Fruit fly (Drosophila melanogaster): ENCODE data around the gene CG5245.
A peak's percentile ranks its signal among the peaks of the same experiment; 100 is the strongest.

The CG5245 gene

DNA sequence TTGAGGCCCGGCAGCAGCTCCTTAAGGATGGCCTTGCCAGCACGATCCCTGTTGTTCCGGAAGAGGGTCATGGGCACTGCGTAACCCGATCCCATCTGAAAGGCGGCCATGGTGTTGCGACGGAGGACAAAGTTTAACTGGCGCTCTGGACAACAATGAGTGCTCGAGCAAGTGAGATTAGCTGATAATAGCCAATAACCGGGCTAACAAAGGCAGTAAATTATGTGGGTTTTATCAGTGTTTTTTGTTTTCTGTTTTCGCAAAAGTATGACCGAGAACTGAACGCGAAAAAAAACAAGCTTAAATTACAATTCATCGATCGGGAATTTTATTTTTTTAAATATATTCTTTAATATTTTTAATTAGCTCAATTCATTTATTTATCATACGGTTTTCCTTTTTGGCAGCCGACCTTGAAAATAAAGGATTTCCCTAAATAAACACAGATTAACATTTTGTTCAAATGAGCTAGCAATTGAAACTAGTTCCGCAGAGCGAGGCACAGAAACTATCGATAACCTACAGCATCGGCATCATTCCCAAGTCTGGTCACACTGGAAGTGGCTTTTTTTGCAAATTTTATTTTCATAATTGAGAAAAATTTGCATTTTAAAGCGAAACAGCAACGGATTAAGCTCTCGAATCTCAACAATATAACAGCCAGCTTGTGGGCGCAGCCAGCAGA, 15.9 kb upstream of the CG5245 start, which contains the start of the genes Dip-C and pps (continued):
- TF ChIP-seq eve (GFP tag; optimal IDR thresholded peaks at IDR 0.05) (no peak), Ravus (GFP tag; IDR thresholded peaks at IDR 0.05) (no peak), Eip74EF (GFP tag; optimal IDR thresholded peaks at IDR 0.05) (no peak), CG7271 (tag; optimal IDR thresholded peaks at IDR 0.05) (no peak), CG11560 (tag; IDR thresholded peaks at IDR 0.05) (no peak), CG18476 (GFP tag; optimal IDR thresholded peaks at IDR 0.05) (no peak), CG12299 (tag; optimal IDR thresholded peaks at IDR 0.05) (no peak), CG9817 (tag; optimal IDR thresholded peaks at IDR 0.05) (no peak), Doc3 (GFP tag; IDR thresholded peaks at IDR 0.05; ENCODE audit: partially characterized antibody) (peak; percentile 65; the same call in 2 of the 3 replicates), NK7.1 (GFP tag; optimal IDR thresholded peaks at IDR 0.05) (no peak), CG8359 (GFP tag; optimal IDR thresholded peaks at IDR 0.05; ENCODE audit: borderline replicate concordance) (no peak), CG13624 (GFP tag; optimal IDR thresholded peaks at IDR 0.05) (no peak)

DNA sequence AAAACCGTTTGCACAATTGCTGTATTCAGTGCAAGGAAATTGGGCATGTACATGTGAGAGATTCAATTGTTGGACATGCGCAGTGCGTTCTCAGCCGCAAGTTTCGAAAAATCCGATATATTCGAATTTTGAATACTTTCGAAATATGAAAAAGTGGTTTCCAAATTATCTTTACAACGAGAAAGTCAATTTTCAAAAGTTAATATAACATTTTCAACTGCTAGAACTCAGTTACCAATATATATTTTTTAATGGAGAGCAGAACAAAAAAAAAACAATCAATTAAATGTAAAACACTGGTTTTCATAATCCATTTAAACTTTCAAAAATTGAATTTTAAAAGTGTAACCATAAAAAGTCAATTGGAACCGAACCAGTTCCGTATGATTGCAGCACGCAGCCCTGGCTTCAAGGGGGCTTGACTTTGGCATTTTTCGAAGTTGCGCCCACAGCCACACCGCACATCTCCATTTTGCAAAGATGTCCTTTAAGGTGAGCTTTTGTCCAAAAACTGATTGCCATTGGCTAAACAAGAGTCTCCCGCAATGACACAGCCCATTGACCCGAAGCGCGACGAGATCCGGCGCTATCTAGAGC, 6.9 kb upstream of the CG5245 start, which contains the start of the genes Scgbeta and CG17202:
Gene Scgbeta, minus strand, starts transcription at position 51 of the 597 bp plus-strand sequence.
Gene CG17202, plus strand, starts transcription at position 390 of the 597 bp plus-strand sequence.
- peak; percentile 59 for TF ChIP-seq YL-1 (GFP tag; optimal IDR thresholded peaks at IDR 0.05)
- peak; percentile 72 for TF ChIP-seq E2f2 (GFP tag; IDR thresholded peaks at IDR 0.05)
- TF ChIP-seq HmgZ (tag; optimal IDR thresholded peaks at IDR 0.05): peak; percentile 62
- peak; percentile 96 for TF ChIP-seq CG7928 (GFP tag; optimal IDR thresholded peaks at IDR 0.05)
- peak; percentile 93 for TF ChIP-seq phol (tag; optimal IDR thresholded peaks at IDR 0.05)
- peak; percentile 92 for TF ChIP-seq gfzf (GFP tag; optimal IDR thresholded peaks at IDR 0.05)
- peak; percentile 41 for TF ChIP-seq stwl (tag; optimal IDR thresholded peaks at IDR 0.05)
- peak; percentile 21 for TF ChIP-seq CHES-1-like (GFP tag; optimal IDR thresholded peaks at IDR 0.05)
- TF ChIP-seq ewg (GFP tag; optimal IDR thresholded peaks at IDR 0.05): peak; percentile 92
- 0 out of 2 replicates have a peak, but pooled peaks have one; percentile 5 for TF ChIP-seq Ada2b (GFP tag; IDR thresholded peaks at IDR 0.05)
- no peak for TF ChIP-seq mirr (GFP tag; optimal IDR thresholded peaks at IDR 0.05)
- TF ChIP-seq hth (optimal IDR thresholded peaks at IDR 0.05): no peak
- peak; percentile 17 for TF ChIP-seq Hsf (GFP tag; optimal IDR thresholded peaks at IDR 0.05)
- peak; percentile 78 for TF ChIP-seq pzg (GFP tag; optimal IDR thresholded peaks at IDR 0.05)
- peak; percentile 75 for TF ChIP-seq MESR4 (GFP tag; optimal IDR thresholded peaks at IDR 0.05)
- TF ChIP-seq Sry-δ (GFP tag; optimal IDR thresholded peaks at IDR 0.05): peak; percentile 43
- peak; percentile 73 for TF ChIP-seq CG14710 (tag; optimal IDR thresholded peaks at IDR 0.05)
- TF ChIP-seq CG13624 (GFP tag; optimal IDR thresholded peaks at IDR 0.05): peak; percentile 30
- TF ChIP-seq Eip74EF (GFP tag; optimal IDR thresholded peaks at IDR 0.05): no peak
- TF ChIP-seq CG7556 (GFP tag; optimal IDR thresholded peaks at IDR 0.05): no peak
- no peak for TF ChIP-seq eyg (GFP tag; optimal IDR thresholded peaks at IDR 0.05)
- TF ChIP-seq gro (GFP tag; optimal IDR thresholded peaks at IDR 0.05): peak; percentile 42
- TF ChIP-seq caup (GFP tag; optimal IDR thresholded peaks at IDR 0.05; ENCODE audit: severe bottlenecking): no peak
- TF ChIP-seq crp (GFP tag; optimal IDR thresholded peaks at IDR 0.05): peak in 1 of 2 experiments; percentile 11
- TF ChIP-seq Dek (tag; optimal IDR thresholded peaks at IDR 0.05): peak; percentile 32
- TF ChIP-seq Pdp1 (GFP tag; optimal IDR thresholded peaks at IDR 0.05): no peak
- TF ChIP-seq schlank (tag; optimal IDR thresholded peaks at IDR 0.05): no peak
- TF ChIP-seq CTCF (GFP tag; optimal IDR thresholded peaks at IDR 0.05): no peak
- 0 out of 3 replicates have a peak, but pooled peaks have one; percentile 22 for TF ChIP-seq Opbp (GFP tag; IDR thresholded peaks at IDR 0.05; ENCODE audit: partially characterized antibody)
- TF ChIP-seq CG13424 (tag; optimal IDR thresholded peaks at IDR 0.05): peak; percentile 41
- peak; percentile 37; the same call in 1 of the 3 replicates for TF ChIP-seq otp (GFP tag; IDR thresholded peaks at IDR 0.05)
- TF ChIP-seq salm (tag; optimal IDR thresholded peaks at IDR 0.05): no peak
- TF ChIP-seq CG7786 (GFP tag; optimal IDR thresholded peaks at IDR 0.05): peak; percentile 3
- TF ChIP-seq chif (GFP tag; optimal IDR thresholded peaks at IDR 0.05): peak in 1 of 2 experiments; percentile 8
- TF ChIP-seq CG3847 (GFP tag; IDR thresholded peaks at IDR 0.05): peak; percentile 39; the same call in 1 of the 2 replicates
- TF ChIP-seq lmd (GFP tag; IDR thresholded peaks at IDR 0.05): no peak
- TF ChIP-seq trem (tag; optimal IDR thresholded peaks at IDR 0.05): peak; percentile 25

Measured in whole organism, embryonic.